Worm (Caenorhabditis elegans) whole organism, L3 larva: ENCODE data around the gene C33F10.11.

Experiments used
- ama-1 ChIP-seq: fragments of 150-350 bp; optimal IDR thresholded peaks from 2 replicates; lab custom pipeline; 2018
- ceh-16 ChIP-seq: sonication (generic microtip); optimal IDR thresholded peaks from 2 replicates; lab custom pipeline; 2017; ENCODE audit warnings: missing biosample characterization, missing genetic modification characterization
- ceh-28 ChIP-seq: fragments of 150-350 bp; optimal IDR thresholded peaks from 2 replicates; lab custom pipeline; 2014; ENCODE audit warnings: missing biosample characterization, missing genetic modification reagents, missing genetic modification characterization
- egl-27 ChIP-seq: sonication (generic microtip); optimal IDR thresholded peaks from 4 replicates; lab custom pipeline; 2017; ENCODE audit warnings: missing biosample characterization, missing genetic modification reagents, missing genetic modification characterization
- elt-2 ChIP-seq: sonication (generic microtip); optimal IDR thresholded peaks from 2 replicates; lab custom pipeline; 2016; ENCODE audit warnings: missing genetic modification reagents, mild to moderate bottlenecking, missing genetic modification characterization, missing compliant biosample characterization
- elt-3 ChIP-seq, 3 experiments: fragments of 150-350 bp in 1 of 3; sonication (generic microtip) in 2 of 3; optimal IDR thresholded peaks; 2 replicates in 2 of 3; 4 replicates in 1 of 3; lab custom pipeline; 2014 to 2017; ENCODE audit warnings: missing biosample characterization in 3 of 3, missing genetic modification characterization in 3 of 3
- eor-1 ChIP-seq, 2 experiments: fragments of 150-350 bp; optimal IDR thresholded peaks; 2 replicates each; lab custom pipeline; 2014 to 2018; ENCODE audit warnings: missing biosample characterization in 2 of 2, missing genetic modification characterization in 2 of 2
- fkh-10 ChIP-seq: sonication (generic microtip); optimal IDR thresholded peaks from 2 replicates; lab custom pipeline; 2017; ENCODE audit warnings: missing biosample characterization, missing genetic modification reagents, missing genetic modification characterization
- fkh-2 ChIP-seq: fragments of 150-350 bp; optimal IDR thresholded peaks from 2 replicates; lab custom pipeline; 2014; ENCODE audit warnings: missing biosample characterization, missing genetic modification reagents, missing genetic modification characterization
- hmg-11 ChIP-seq: sonication (generic microtip); optimal IDR thresholded peaks from 2 replicates; lab custom pipeline; 2016; ENCODE audit warnings: missing genetic modification characterization, missing compliant biosample characterization
- jun-1 ChIP-seq: fragments of 150-350 bp; optimal IDR thresholded peaks from 2 replicates; lab custom pipeline; 2014; ENCODE audit warnings: missing biosample characterization, missing genetic modification reagents, missing genetic modification characterization
- lin-15B ChIP-seq: fragments of 150-350 bp; optimal IDR thresholded peaks from 2 replicates; lab custom pipeline; 2014; ENCODE audit warnings: missing biosample characterization, missing genetic modification characterization
- lsy-12 ChIP-seq: sonication (generic microtip); optimal IDR thresholded peaks from 2 replicates; lab custom pipeline; 2016; ENCODE audit warnings: mild to moderate bottlenecking, missing genetic modification characterization, missing compliant biosample characterization
- mdl-1 ChIP-seq: fragments of 150-350 bp; optimal IDR thresholded peaks from 2 replicates; lab custom pipeline; 2014; ENCODE audit warnings: missing biosample characterization, missing genetic modification characterization
- mml-1 ChIP-seq: fragments of 150-350 bp; sonication (generic microtip); optimal IDR thresholded peaks from 3 replicates; lab custom pipeline; 2014; ENCODE audit warnings: missing biosample characterization, missing genetic modification characterization
- nfya-1 ChIP-seq: sonication (generic microtip); optimal IDR thresholded peaks from 2 replicates; lab custom pipeline; 2017; ENCODE audit warnings: missing genetic modification characterization, mild to moderate bottlenecking, missing compliant biosample characterization, antibody characterized with exemption, moderate library complexity; ENCODE audit not compliant: insufficient read depth
- nhr-12 ChIP-seq: fragments of 150-350 bp; optimal IDR thresholded peaks from 2 replicates; lab custom pipeline; 2014; ENCODE audit warnings: missing biosample characterization, missing genetic modification characterization
- nhr-23 ChIP-seq: fragments of 150-350 bp; optimal IDR thresholded peaks from 2 replicates; lab custom pipeline; 2014; ENCODE audit warnings: missing biosample characterization, missing genetic modification reagents, missing genetic modification characterization
- nhr-237 ChIP-seq: fragments of 150-350 bp; optimal IDR thresholded peaks from 2 replicates; lab custom pipeline; 2014; ENCODE audit warnings: missing biosample characterization, missing genetic modification characterization
- nhr-28 ChIP-seq: fragments of 150-350 bp; optimal IDR thresholded peaks from 2 replicates; lab custom pipeline; 2014; ENCODE audit warnings: missing biosample characterization, missing genetic modification characterization
- nhr-43 ChIP-seq: sonication (generic microtip); optimal IDR thresholded peaks from 2 replicates; lab custom pipeline; 2016; ENCODE audit warnings: mild to moderate bottlenecking, missing genetic modification characterization, missing compliant biosample characterization; ENCODE audit not compliant: poor library complexity, severe bottlenecking
- nhr-77 ChIP-seq: fragments of 150-350 bp; optimal IDR thresholded peaks from 2 replicates; lab custom pipeline; 2014; ENCODE audit warnings: missing biosample characterization, missing genetic modification characterization
- pha-4 ChIP-seq: fragments of 150-350 bp; optimal IDR thresholded peaks from 2 replicates; lab custom pipeline; 2014; ENCODE audit warnings: missing biosample characterization, missing genetic modification reagents, missing genetic modification characterization
- pqm-1 ChIP-seq: fragments of 150-350 bp; optimal IDR thresholded peaks from 2 replicates; lab custom pipeline; 2017; ENCODE audit warnings: missing biosample characterization, missing genetic modification characterization, inconsistent platforms
- sea-2 ChIP-seq: fragments of 150-350 bp; sonication (generic microtip); optimal IDR thresholded peaks from 4 replicates; lab custom pipeline; 2014; ENCODE audit warnings: missing biosample characterization, missing genetic modification reagents, missing genetic modification characterization
- snpc-4 ChIP-seq: fragments of 150-350 bp; optimal IDR thresholded peaks from 2 replicates; lab custom pipeline; 2014; ENCODE audit warnings: missing biosample characterization, missing genetic modification characterization
- zag-1 ChIP-seq: fragments of 150-350 bp; optimal IDR thresholded peaks from 2 replicates; lab custom pipeline; 2014; ENCODE audit warnings: missing biosample characterization, missing genetic modification characterization
- ztf-11 ChIP-seq: fragments of 150-350 bp; optimal IDR thresholded peaks from 2 replicates; lab custom pipeline; 2014; ENCODE audit warnings: missing biosample characterization, missing genetic modification characterization

The C33F10.11 gene

ce11 chrII:4791272-4791671, 43.4 kb downstream of the C33F10.11 start, which contains the start of gene F26G1.1:
F26G1.1 (plus strand) TSS chrII:4791618.
- no peak for TF ChIP-seq ama-1 (lab: Kevin White, UChicago)
- TF ChIP-seq sea-2 (GFP tag; lab: Kevin White, UChicago), result no peak
- peak; percentile 87 for TF ChIP-seq nhr-43 (tag; lab: Kevin White, UChicago)
- no peak for TF ChIP-seq ceh-28
- TF ChIP-seq nhr-12 (tag; lab: Kevin White, UChicago), result no peak
- no peak for TF ChIP-seq nhr-237 (tag; lab: Kevin White, UChicago)
- peak; percentile 59 for TF ChIP-seq lsy-12 (tag; lab: Kevin White, UChicago)
- TF ChIP-seq nhr-77 (tag; lab: Kevin White, UChicago), result no peak
- no peak for TF ChIP-seq pqm-1 (tag; lab: Kevin White, UChicago)
- no peak for TF ChIP-seq fkh-10 (GFP tag; lab: Kevin White, UChicago)
- TF ChIP-seq hmg-11 (tag; lab: Kevin White, UChicago), result peak; percentile 17
- no peak for TF ChIP-seq snpc-4 (tag; lab: Kevin White, UChicago)
- peak; percentile 61 for TF ChIP-seq nfya-1 (tag; lab: Kevin White, UChicago)
- no peak for TF ChIP-seq egl-27
- no peak for TF ChIP-seq zag-1 (tag; lab: Kevin White, UChicago)
- TF ChIP-seq nhr-23 (tag; lab: Kevin White, UChicago), result peak; percentile 45
- TF ChIP-seq pha-4, result peak; percentile 51
- no peak for TF ChIP-seq mml-1
- no peak for TF ChIP-seq ztf-11 (tag; lab: Kevin White, UChicago)
- TF ChIP-seq lin-15B, result peak; percentile 36
- no peak for TF ChIP-seq jun-1 (tag; lab: Kevin White, UChicago)
- TF ChIP-seq elt-2 (tag; lab: Kevin White, UChicago), result peak; percentile 45

- TF ChIP-seq eor-1 (tag; optimal IDR thresholded peaks at IDR 0.05; lab: Kevin White, UChicago), result no peak
- no peak for TF ChIP-seq nhr-28 (tag; lab: Kevin White, UChicago)
- TF ChIP-seq jun-1 (tag; lab: Kevin White, UChicago), result no peak
- TF ChIP-seq sea-2 (GFP tag; lab: Kevin White, UChicago), result no peak
Measured at ce11 chrII:4790687-4791086, 44.0 kb downstream of the C33F10.11 start.

ce11 chrII:4789835-4790343, 44.8 kb downstream of the C33F10.11 start, which contains the start of gene F26G1.15:
F26G1.15 (plus strand) TSS chrII:4790293.
- TF ChIP-seq fkh-2, result no peak
- no peak for TF ChIP-seq mdl-1 (tag; lab: Kevin White, UChicago)
- TF ChIP-seq ceh-16, result no peak
- no peak for TF ChIP-seq ztf-11 (tag; lab: Kevin White, UChicago)
- no peak for TF ChIP-seq ama-1 (lab: Kevin White, UChicago)
- TF ChIP-seq mml-1, result no peak
- TF ChIP-seq sea-2 (GFP tag; lab: Kevin White, UChicago), result no peak

- no peak for TF ChIP-seq zag-1 (tag; lab: Kevin White, UChicago)
- TF ChIP-seq elt-2 (tag; lab: Kevin White, UChicago), result no peak
Measured at ce11 chrII:4786181-4786580, 48.5 kb downstream of the C33F10.11 start, which contains the start of gene msp-3. msp-3 (minus strand) TSS chrII:4786281.

ce11 chrII:4784436-4784835, 50.2 kb downstream of the C33F10.11 start, which contains the start of gene nep-12:
nep-12 (minus strand) TSS chrII:4784536.
- TF ChIP-seq nhr-28 (tag; lab: Kevin White, UChicago), result no peak
- TF ChIP-seq elt-3 (tag; optimal IDR thresholded peaks at IDR 0.05; lab: Kevin White, UChicago), result no peak
